Worm (Caenorhabditis elegans) whole organism, early embryonic: ENCODE measurements around the gene B0228.7.

Source experiments
- flt-1 ChIP-seq: fragments of 200-800 bp; sonication (Bioruptor generic); IDR thresholded peaks from 2 replicates; pipeline ENCODE4 v1.3.6; 2022; ENCODE audit warnings: missing genetic modification characterization, missing compliant biosample characterization
- hnd-1 ChIP-seq: sonication (generic microtip); optimal IDR thresholded peaks from 2 replicates; lab custom pipeline; 2016; ENCODE audit warnings: missing genetic modification characterization, missing compliant biosample characterization
- pes-1 ChIP-seq: fragments of 200-800 bp; sonication (Bioruptor generic); IDR thresholded peaks from 2 replicates; pipeline ENCODE4 v1.3.6; 2022; ENCODE audit warnings: missing genetic modification reagents, missing genetic modification characterization, missing compliant biosample characterization
- scrt-1 ChIP-seq: fragments of 200-800 bp; sonication (Bioruptor generic); IDR thresholded peaks from 2 replicates; pipeline ENCODE4 v1.3.6; 2022; ENCODE audit warnings: missing genetic modification characterization, missing compliant biosample characterization

DNA sequence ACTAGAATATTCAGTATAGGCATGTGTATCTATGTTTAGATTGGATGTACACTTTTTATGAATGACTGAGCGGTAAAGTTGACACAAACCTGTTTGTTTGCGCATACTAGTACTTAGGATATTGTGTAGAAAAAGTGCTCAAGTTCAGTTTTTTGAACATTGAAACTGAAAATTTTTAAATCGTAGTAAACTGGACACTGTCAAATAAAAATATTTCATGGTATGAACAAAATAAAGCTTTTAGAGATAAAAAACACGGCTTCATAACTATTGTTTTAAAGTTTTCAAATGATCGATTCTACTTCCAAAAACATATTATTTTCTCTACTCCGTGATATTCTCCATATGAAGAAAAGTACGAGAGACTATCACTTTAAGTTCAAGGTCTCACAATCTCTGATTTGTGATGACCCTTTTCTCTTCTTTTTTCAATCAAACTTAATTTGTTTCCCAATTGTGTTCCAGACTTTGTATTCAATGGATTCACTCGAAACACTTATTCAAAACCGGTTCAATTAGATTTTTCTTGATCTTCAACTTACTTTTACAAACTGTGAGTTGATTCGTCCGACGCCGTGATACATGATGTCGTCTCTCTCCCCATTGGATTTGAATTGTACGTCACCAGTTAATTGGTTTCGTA is 32.7 kb upstream of the B0228.7 start:
- TF ChIP-seq flt-1 (GFP tag; lab: Robert Waterston, UW) (no peak), scrt-1 (GFP tag; lab: Robert Waterston, UW) (no peak), pes-1 (GFP tag; lab: Robert Waterston, UW) (no peak), hnd-1 (tag; lab: Kevin White, UChicago) (no peak)
